Worm (Caenorhabditis elegans) whole organism, dauer: Measurements from ENCODE around the gene C45G9.10.

Experiments
- unc-62 ChIP-seq: sonication (generic microtip); optimal IDR thresholded peaks from 2 replicates; lab custom pipeline; 2017; ENCODE audit warnings: missing biosample characterization, missing genetic modification reagents, missing genetic modification characterization

Gene C45G9.10

DNA sequence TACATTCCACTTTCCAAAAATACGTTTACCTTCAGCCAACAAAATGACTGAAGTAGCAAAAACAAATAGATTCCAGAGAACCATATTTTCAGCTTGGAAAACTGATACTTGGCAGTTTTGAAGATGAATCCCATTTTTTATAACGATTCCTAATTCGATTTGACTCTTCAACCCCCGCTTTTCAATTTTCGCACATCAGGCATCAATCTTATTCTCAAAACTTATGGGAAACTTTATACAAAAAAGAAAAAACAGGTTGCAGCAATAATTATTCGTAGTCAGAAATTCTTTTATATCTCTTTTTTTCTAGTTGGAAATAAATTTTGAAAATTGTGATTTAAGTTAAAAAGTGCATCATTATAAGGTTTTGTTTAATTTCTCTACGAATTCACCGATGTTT lies at the start of gene C45G9.10:
TSS of gene C45G9.10 (minus strand) at position 101 of the 400 bp plus-strand sequence.
- no peak for TF ChIP-seq unc-62 (GFP tag; lab: Kevin White, UChicago)

DNA sequence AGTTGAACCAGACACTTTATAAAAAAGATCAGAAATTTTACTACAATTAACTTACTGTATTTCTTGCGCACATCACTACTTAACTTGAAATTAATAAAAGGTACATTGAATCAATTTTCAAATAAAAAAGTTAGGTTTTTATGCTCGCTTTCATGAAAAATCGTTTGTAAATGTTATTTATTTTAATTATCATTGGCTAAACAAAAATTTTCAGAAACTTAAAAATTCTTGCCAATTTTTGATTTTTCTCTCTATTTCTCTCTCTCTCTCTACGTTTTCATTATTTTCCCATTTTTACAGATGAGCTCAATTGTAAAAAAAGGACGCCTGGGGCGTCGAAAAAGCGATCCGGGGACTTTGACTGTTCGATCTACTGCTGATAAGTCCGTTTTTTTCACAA lies 47.7 kb upstream of the C45G9.10 start, which contains the start of gene sax-2:
TSS of gene sax-2 (plus strand) at position 301 of the 400 bp plus-strand sequence.
- no peak for TF ChIP-seq unc-62 (GFP tag; lab: Kevin White, UChicago)

DNA sequence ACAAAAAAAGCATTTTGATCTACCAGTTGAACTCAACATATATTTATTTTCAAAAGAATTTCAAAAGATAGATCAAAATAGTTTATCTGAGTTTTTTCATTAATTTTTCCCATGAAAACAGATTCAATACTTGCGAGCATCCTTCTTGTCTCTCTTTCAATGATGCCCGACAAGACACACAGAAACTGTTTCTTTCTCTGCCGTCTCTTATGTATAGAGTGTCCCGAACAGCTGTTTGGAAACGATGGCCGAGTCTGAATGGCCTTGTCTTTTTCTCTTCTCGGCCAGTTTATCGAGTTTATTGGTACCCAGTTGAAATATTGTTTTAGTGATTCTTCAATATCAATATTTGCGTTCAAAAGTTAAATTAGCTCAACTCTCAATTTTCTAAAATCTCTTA lies 47.0 kb upstream of the C45G9.10 start:
- no peak for TF ChIP-seq unc-62 (GFP tag; lab: Kevin White, UChicago)

DNA sequence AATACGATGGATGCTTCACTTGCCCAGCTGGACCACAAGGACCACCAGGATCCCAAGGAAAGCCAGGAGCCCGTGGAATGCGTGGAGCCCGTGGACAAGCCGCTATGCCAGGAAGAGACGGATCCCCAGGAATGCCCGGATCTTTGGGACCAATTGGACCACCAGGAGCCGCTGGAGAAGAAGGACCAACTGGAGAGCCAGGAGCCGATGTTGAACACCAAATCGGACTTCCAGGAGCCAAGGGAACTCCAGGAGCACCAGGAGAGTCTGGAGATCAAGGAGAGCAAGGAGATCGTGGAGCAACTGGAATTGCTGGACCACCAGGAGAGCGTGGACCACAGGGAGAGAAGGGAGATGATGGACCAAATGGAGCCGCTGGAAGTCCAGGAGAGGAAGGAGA lies 46.3 kb upstream of the C45G9.10 start:
- no peak for TF ChIP-seq unc-62 (GFP tag; lab: Kevin White, UChicago)

DNA sequence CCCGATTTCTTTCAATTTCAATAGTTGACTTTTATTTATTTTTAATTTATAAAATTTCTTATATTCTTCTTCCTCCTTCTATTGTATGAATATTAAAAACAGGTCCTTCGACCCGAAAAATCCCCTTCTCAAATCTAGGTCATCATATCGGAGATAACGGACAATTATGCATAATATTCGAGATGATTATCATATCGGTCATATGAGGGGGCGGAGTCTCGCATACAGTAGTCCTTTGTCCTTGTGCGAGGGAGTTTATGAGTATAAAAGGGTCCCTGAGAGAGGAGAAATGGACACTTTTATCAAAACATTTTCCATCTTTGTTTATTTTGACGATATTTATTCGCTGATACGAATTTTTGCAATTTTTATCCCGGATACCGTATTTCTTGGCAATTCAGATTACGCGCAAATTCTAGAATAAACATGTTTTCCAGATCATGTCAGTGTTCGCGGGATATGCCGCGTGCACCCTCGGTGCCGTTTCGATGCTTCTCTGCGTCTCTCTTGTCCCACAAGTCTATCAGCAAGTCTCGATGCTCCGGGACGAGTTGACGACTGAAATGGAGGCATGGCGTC lies 45.3 kb upstream of the C45G9.10 start, which contains the start of gene dpy-17:
TSS of gene dpy-17 (plus strand) at position 438 of the 579 bp plus-strand sequence.
- no peak for TF ChIP-seq unc-62 (GFP tag; lab: Kevin White, UChicago)

DNA sequence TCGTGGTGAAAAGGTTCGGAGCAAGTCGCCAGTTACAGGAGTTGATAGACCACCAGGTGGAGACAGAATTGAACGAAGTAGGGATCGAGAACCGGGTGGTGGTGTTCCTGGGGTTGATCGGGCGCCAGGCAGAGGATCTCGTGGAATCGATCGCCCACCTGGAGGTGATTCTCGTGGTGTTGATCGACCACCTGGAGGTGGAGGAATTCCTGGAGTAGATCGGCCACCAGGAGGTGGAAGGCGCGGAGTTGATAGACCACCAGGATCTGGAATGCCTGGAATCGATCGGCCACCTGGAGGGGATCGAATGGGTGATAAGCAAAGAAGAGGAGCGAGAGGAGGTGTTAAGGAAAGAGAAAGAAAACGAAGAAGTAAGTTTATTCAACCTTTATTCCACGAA lies 43.8 kb upstream of the C45G9.10 start:
- no peak for TF ChIP-seq unc-62 (GFP tag; lab: Kevin White, UChicago)

DNA sequence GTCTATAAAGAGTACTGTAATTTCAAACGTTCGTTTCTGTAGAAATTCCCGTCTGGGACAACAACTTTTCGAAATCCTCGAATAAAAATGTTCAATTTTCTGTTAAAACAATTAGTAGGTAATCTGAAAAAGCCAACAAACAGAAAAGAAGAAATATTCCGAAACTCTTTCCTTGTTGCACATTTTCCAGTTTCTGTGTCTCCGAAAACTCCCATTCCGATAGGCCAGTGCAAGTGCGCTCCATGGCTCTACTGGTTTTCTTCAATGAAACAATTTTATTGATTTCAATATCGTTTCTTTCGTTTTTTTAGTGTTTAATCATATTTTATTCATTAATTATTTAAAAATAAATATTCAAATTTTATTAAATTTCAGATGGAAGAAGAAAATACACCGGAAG lies 40.9 kb upstream of the C45G9.10 start, which contains the start of gene F54D8.6:
TSS of gene F54D8.6 (plus strand) at position 370 of the 400 bp plus-strand sequence.
- no peak for TF ChIP-seq unc-62 (GFP tag; lab: Kevin White, UChicago)

DNA sequence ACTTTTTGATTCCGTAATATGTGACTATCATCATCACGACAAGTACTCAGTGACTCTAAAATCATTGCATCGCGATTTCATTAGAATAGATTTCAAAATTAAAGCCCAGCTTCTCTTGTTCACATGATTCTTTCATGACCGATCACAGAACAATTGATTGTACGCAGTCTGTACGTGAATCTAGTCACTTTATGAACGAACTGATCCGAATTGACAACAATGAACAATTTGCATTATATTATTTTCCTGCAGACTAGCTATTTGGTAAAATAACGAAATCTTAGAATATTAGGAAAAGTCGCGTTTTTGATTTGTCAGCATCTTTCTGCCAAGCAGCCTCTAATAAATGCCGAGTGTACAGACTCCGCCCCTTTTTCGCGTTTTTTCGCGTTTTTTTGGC lies 37.8 kb upstream of the C45G9.10 start:
- no peak for TF ChIP-seq unc-62 (GFP tag; lab: Kevin White, UChicago)

DNA sequence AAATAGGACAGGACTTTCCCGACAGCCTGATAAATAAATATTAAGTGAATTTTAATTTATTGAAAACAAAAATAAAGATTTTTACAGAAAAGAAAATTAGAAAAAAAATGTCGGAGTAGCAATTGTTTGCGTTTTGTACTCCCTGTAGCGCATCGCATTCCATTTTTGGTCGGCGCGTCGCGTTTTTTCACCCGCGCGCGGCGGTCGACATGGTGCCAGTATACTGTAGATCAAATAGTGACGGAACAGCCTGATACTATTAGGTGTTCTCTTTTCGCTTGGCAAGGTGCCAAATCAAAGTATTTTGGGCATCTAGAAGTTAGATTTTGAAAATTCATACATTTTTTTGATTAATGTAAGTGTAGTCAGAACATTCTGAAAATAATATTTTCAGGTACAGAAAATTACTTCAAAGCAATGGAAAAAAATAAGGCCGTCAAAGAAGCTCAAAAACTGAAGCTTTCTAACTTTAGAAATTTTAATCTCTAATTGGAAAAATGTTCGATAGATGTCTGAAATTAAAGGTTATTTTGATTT lies 37.1 kb upstream of the C45G9.10 start:
- TF ChIP-seq unc-62 (GFP tag; lab: Kevin White, UChicago) = no peak

DNA sequence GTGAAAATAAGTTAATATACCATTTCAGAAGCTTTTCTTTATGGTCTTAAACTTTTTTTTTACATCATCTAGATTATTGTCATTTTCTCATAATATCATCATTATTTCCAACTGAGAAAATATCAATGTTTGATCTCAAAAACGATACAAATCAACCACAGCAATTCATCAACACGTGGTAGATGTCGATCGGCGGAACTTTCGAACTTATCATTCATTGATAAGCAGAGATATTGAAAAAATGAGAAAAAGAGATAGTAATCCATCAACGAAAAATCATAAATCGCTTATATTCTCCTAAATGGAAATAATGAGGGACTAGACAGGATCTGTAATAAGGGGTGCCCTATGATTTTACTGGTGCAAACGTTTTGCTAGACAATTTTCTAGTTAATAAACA lies 35.0 kb upstream of the C45G9.10 start:
- TF ChIP-seq unc-62 (GFP tag; lab: Kevin White, UChicago) = no peak

DNA sequence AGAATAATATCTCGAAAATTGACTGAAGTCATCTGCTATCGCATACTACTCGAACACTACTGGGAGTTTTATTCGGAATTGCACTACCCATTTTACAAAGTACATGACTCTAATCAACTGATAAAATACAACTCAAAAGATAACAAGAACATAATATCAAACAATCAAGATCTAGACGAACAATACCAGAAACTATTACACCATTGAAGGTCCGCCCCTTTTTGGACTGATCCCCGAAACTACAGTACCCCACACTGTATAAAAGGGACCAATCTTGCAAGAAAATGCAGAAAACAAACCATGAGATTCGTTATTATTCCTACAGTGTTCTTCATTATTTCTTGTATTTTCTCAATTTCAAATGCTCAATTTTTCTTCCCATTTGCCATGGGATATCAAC lies 32.8 kb upstream of the C45G9.10 start, which contains the start of gene F54D8.10:
TSS of gene F54D8.10 (plus strand) at position 301 of the 400 bp plus-strand sequence.
- no peak for TF ChIP-seq unc-62 (GFP tag; lab: Kevin White, UChicago)

DNA sequence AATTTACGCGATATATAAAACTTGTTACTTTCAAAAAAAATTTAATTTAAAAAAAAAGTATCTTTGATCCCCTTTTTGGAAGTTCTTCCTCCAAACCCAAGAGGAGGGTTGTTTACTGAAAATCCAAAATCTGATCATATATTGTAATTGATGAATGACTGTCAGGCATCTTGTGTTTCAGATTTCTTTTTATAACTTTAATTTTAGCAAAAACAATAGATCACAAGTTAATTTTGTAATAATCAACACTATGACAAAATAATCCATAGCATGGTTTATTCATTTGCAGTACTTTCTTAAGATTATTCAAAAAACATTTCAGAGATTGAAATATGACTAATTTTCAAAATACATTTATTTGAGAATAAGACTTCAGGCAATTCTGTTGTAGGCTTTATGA lies 30.6 kb upstream of the C45G9.10 start:
- no peak for TF ChIP-seq unc-62 (GFP tag; lab: Kevin White, UChicago)

DNA sequence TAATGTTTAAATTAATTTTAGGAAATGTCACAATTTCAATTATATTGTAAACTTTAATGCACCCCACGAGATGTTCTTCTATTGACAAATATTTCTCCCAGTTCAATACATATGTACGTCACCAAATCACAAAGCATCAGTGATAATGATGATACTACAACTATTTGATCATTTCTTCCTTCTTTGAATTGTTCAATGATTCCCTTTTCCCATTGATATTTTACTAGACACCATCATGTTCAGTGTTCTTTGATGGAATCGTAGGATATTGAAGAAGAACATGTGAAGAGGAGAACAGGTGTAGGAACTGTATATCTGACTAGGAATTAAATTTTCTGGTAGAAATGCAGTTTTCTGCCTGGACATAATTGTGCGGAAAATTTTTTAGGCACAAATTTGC lies 27.8 kb upstream of the C45G9.10 start:
- TF ChIP-seq unc-62 (GFP tag; lab: Kevin White, UChicago) = no peak

DNA sequence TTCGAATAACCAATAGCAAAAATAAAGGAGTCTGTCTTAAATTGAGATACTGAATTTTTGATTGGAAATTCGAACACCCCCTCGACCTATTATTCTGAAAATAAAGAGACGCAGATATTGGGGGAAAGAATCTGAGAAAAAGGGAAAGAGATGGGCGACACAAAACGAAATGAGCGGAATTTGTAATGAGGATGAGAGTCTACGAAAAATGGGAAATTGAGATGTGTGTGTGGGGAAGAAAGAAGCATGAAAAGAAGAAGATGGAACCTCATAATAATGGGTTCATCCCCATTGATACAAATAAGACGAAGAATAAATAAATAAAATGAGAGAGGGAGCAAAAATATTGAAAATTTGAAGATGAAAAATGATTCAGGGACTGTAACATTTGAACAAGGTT lies 23.8 kb upstream of the C45G9.10 start, which contains the start of gene cah-1:
TSS of gene cah-1 (minus strand) at position 101 of the 400 bp plus-strand sequence.
- no peak for TF ChIP-seq unc-62 (GFP tag; lab: Kevin White, UChicago)

DNA sequence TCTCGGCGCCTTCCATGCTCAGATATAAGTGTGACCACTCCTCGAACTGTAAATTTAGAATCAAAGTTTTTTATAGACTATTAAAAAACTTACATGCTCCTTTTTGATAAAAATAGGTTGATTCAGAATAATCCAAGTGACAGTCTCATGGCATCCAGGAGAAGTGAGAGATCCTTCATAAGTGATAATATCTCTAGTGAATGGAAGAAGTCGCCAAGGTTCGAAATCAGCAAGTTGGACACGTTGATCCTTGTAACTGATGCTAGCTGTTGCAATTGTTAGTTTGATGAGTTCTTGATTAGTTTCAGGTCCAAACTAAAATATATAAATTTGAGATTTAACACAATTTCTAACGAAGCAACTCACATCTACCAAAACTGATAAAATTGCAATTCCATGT lies 21.6 kb upstream of the C45G9.10 start:
- TF ChIP-seq unc-62 (GFP tag; lab: Kevin White, UChicago) = no peak

DNA sequence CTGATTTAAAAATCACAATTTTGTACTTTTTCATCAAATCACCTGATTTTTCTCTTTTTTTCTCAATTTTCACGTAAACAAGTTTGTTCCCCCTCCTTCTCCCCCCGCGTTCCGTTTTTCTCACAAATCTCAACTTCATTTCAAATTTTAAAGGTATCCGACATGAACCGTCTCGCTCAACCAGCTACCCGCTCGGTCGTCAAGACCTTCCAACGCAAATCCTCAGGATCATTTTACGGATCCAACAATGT lies 19.8 kb upstream of the C45G9.10 start, which contains the start of gene cox-6A:
TSS of gene cox-6A (plus strand) at position 152 of the 251 bp plus-strand sequence.
- no peak for TF ChIP-seq unc-62 (GFP tag; lab: Kevin White, UChicago)
